Fruit fly (Drosophila melanogaster): ENCODE results near the gene Nhe1.

- TF ChIP-seq CG14655 (GFP tag; optimal IDR thresholded peaks at IDR 0.05), result no peak
- no peak for TF ChIP-seq Pif1A (GFP tag; optimal IDR thresholded peaks at IDR 0.05)
- TF ChIP-seq EcR (GFP tag; optimal IDR thresholded peaks at IDR 0.05), result no peak
- TF ChIP-seq D1 (tag; optimal IDR thresholded peaks at IDR 0.05), result no peak
- no peak for TF ChIP-seq Pif1B (GFP tag; optimal IDR thresholded peaks at IDR 0.05)
- no peak for TF ChIP-seq fd96Ca (GFP tag; IDR thresholded peaks at IDR 0.05)
- no peak for TF ChIP-seq CG9948 (tag; optimal IDR thresholded peaks at IDR 0.05)
- TF ChIP-seq CG34367 (tag; optimal IDR thresholded peaks at IDR 0.05), result no peak
- no peak for TF ChIP-seq Snoo (tag; optimal IDR thresholded peaks at IDR 0.05)
- no peak for TF ChIP-seq CG8159 (tag; optimal IDR thresholded peaks at IDR 0.05)
These were observed 39.3 kb downstream of the Nhe1 start for dm6 chr2L:67279-67657.
